Fruit fly (Drosophila melanogaster) whole organism, embryonic: ENCODE data around the gene ca.

Source experiments
- BEAF-32 ChIP-seq: fragments of 200-800 bp; sonication (Bioruptor generic); optimal IDR thresholded peaks from 3 replicates; lab custom pipeline; 2017; ENCODE audit warnings: missing biosample characterization, missing genetic modification characterization, mild to moderate bottlenecking, moderate library complexity, missing genetic modification reagents
- CG12659 ChIP-seq: fragments of 200-800 bp; sonication (Bioruptor generic); optimal IDR thresholded peaks from 3 replicates; lab custom pipeline; 2017; ENCODE audit warnings: mild to moderate bottlenecking, missing biosample characterization, missing genetic modification reagents, missing genetic modification characterization
- CG13287 ChIP-seq: fragments of 200-800 bp; sonication (Bioruptor generic); IDR thresholded peaks from 2 replicates; pipeline ENCODE4 v1.3.6; 2022; ENCODE audit warnings: missing biosample characterization, missing genetic modification characterization; ENCODE audit not compliant: partially characterized antibody
- CG13624 ChIP-seq: fragments of 200-800 bp; sonication (Bioruptor generic); optimal IDR thresholded peaks from 2 replicates; lab custom pipeline; 2016; ENCODE audit warnings: missing biosample characterization, missing genetic modification characterization
- CG16813 ChIP-seq: fragments of 200-800 bp; sonication (Bioruptor generic); IDR thresholded peaks from 3 replicates; pipeline ENCODE4 v1.3.6; 2022; ENCODE audit warnings: missing biosample characterization, missing genetic modification characterization; ENCODE audit not compliant: partially characterized antibody
- CG16815 ChIP-seq: fragments of 200-800 bp; sonication (Bioruptor generic); optimal IDR thresholded peaks from 3 replicates; lab custom pipeline; 2017; ENCODE audit warnings: missing biosample characterization, mild to moderate bottlenecking, missing genetic modification characterization
- CG16863 ChIP-seq: fragments of 200-800 bp; sonication (Bioruptor generic); optimal IDR thresholded peaks from 3 replicates; lab custom pipeline; 2016; ENCODE audit warnings: missing biosample characterization, missing genetic modification characterization
- CG17186 ChIP-seq: fragments of 200-800 bp; sonication (Bioruptor generic); optimal IDR thresholded peaks from 3 replicates; lab custom pipeline; 2017; ENCODE audit warnings: missing biosample characterization, missing genetic modification reagents, missing genetic modification characterization
- CG17912 ChIP-seq: fragments of 200-800 bp; sonication (Bioruptor generic); optimal IDR thresholded peaks from 2 replicates; lab custom pipeline; 2018; ENCODE audit warnings: missing biosample characterization, mild to moderate bottlenecking, missing genetic modification characterization
- CG2116 ChIP-seq: fragments of 200-800 bp; sonication (Bioruptor generic); optimal IDR thresholded peaks from 3 replicates; lab custom pipeline; 2018; ENCODE audit warnings: missing biosample characterization, mild to moderate bottlenecking, missing genetic modification characterization
- CG2129 ChIP-seq: fragments of 200-800 bp; sonication (Bioruptor generic); IDR thresholded peaks from 2 replicates; pipeline ENCODE4 v1.3.6; 2022; ENCODE audit warnings: missing biosample characterization, missing genetic modification characterization; ENCODE audit not compliant: partially characterized antibody
- CG33557 ChIP-seq: fragments of 200-800 bp; sonication (Bioruptor generic); optimal IDR thresholded peaks from 2 replicates; lab custom pipeline; 2019; ENCODE audit warnings: missing biosample characterization, mild to moderate bottlenecking, missing genetic modification characterization, moderate library complexity
- CG42726 ChIP-seq: fragments of 200-800 bp; sonication (Bioruptor generic); IDR thresholded peaks from 2 replicates; pipeline ENCODE4 v1.3.6; 2022; ENCODE audit warnings: missing biosample characterization, missing genetic modification characterization; ENCODE audit not compliant: partially characterized antibody
- CG6272 ChIP-seq: fragments of 200-800 bp; sonication (Bioruptor generic); IDR thresholded peaks from 2 replicates; pipeline ENCODE4 v1.3.6; 2022; ENCODE audit warnings: missing biosample characterization, missing genetic modification characterization
- CG6689 ChIP-seq: fragments of 200-800 bp; sonication (Bioruptor generic); IDR thresholded peaks from 2 replicates; pipeline ENCODE4 v1.3.6; 2022; ENCODE audit warnings: missing biosample characterization, missing genetic modification characterization
- CG7786 ChIP-seq: fragments of 200-800 bp; sonication (Bioruptor generic); optimal IDR thresholded peaks from 2 replicates; lab custom pipeline; 2016; ENCODE audit warnings: missing biosample characterization, missing genetic modification characterization
- CHES-1-like ChIP-seq: fragments of 200-800 bp; sonication (Bioruptor generic); optimal IDR thresholded peaks from 2 replicates; lab custom pipeline; 2016; ENCODE audit warnings: missing biosample characterization, missing genetic modification characterization
- Dad ChIP-seq: fragments of 200-800 bp; sonication (Bioruptor generic); optimal IDR thresholded peaks from 3 replicates; lab custom pipeline; 2016; ENCODE audit warnings: missing biosample characterization, missing genetic modification characterization
- Dp ChIP-seq: fragments of 200-800 bp; sonication (Bioruptor generic); optimal IDR thresholded peaks from 2 replicates; lab custom pipeline; 2018; ENCODE audit warnings: missing biosample characterization, mild to moderate bottlenecking, missing genetic modification characterization, moderate library complexity
- E2f1 ChIP-seq: fragments of 200-800 bp; sonication (Bioruptor generic); IDR thresholded peaks from 2 replicates; pipeline ENCODE4 v1.3.6; 2022; ENCODE audit warnings: missing biosample characterization, missing genetic modification characterization
- H15 ChIP-seq: fragments of 200-800 bp; sonication (Bioruptor generic); IDR thresholded peaks from 3 replicates; pipeline ENCODE4 v1.3.6; 2022; ENCODE audit warnings: missing biosample characterization, missing genetic modification characterization
- HLH4C ChIP-seq: fragments of 200-800 bp; sonication (Bioruptor generic); IDR thresholded peaks from 3 replicates; pipeline ENCODE4 v1.3.6; 2022; ENCODE audit warnings: missing biosample characterization, missing genetic modification characterization; ENCODE audit not compliant: partially characterized antibody
- MBD-R2 ChIP-seq: fragments of 200-800 bp; sonication (Bioruptor generic); IDR thresholded peaks from 2 replicates; pipeline ENCODE4 v1.3.6; 2022; ENCODE audit warnings: missing biosample characterization, missing genetic modification characterization
- Myb ChIP-seq: fragments of 200-800 bp; sonication (Bioruptor generic); optimal IDR thresholded peaks from 2 replicates; lab custom pipeline; 2016; ENCODE audit warnings: missing biosample characterization, missing genetic modification characterization
- Oli ChIP-seq: fragments of 200-800 bp; sonication (Bioruptor generic); optimal IDR thresholded peaks from 2 replicates; lab custom pipeline; 2018; ENCODE audit warnings: missing biosample characterization, mild to moderate bottlenecking, missing genetic modification characterization, moderate library complexity
- Scr ChIP-seq: fragments of 200-800 bp; sonication (Bioruptor generic); IDR thresholded peaks from 2 replicates; pipeline ENCODE4 v1.3.6; 2022; ENCODE audit warnings: missing biosample characterization, missing genetic modification characterization; ENCODE audit not compliant: partially characterized antibody
- Sin3A ChIP-seq: fragments of >200 bp; optimal IDR thresholded peaks from 2 replicates; lab custom pipeline; 2018
- Sry-β ChIP-seq: fragments of 200-800 bp; sonication (Bioruptor generic); optimal IDR thresholded peaks from 2 replicates; lab custom pipeline; 2018; ENCODE audit warnings: missing biosample characterization, mild to moderate bottlenecking, missing genetic modification characterization, moderate library complexity
- Sry-δ ChIP-seq: fragments of 200-800 bp; sonication (Bioruptor generic); optimal IDR thresholded peaks from 2 replicates; lab custom pipeline; 2016; ENCODE audit warnings: missing biosample characterization, missing genetic modification characterization
- bbx ChIP-seq: fragments of 200-800 bp; sonication (Bioruptor generic); IDR thresholded peaks from 2 replicates; pipeline ENCODE4 v1.3.6; 2022; ENCODE audit warnings: missing biosample characterization, missing genetic modification characterization; ENCODE audit not compliant: partially characterized antibody
- crp ChIP-seq, 2 experiments: fragments of 200-800 bp; sonication (Bioruptor generic); optimal IDR thresholded peaks; 2 replicates in 1 of 2; 3 replicates in 1 of 2; lab custom pipeline; 2017; ENCODE audit warnings: missing biosample characterization in 2 of 2, missing genetic modification characterization in 2 of 2, mild to moderate bottlenecking in 1 of 2, moderate library complexity in 1 of 2
- dpn ChIP-seq, 2 experiments: fragments of 200-800 bp; sonication (Bioruptor generic); optimal IDR thresholded peaks; 3 replicates each; lab custom pipeline; 2016; ENCODE audit warnings: missing biosample characterization in 2 of 2, missing genetic modification characterization in 2 of 2
- ftz-f1 ChIP-seq: fragments of 200-800 bp; sonication (Bioruptor generic); optimal IDR thresholded peaks from 2 replicates; lab custom pipeline; 2016; ENCODE audit warnings: missing biosample characterization, missing genetic modification characterization
- grau ChIP-seq: fragments of 200-800 bp; optimal IDR thresholded peaks from 3 replicates; lab custom pipeline; 2019; ENCODE audit warnings: missing biosample characterization, mild to moderate bottlenecking, missing genetic modification characterization, moderate library complexity
- hb ChIP-seq: fragments of 200-800 bp; sonication (Bioruptor generic); IDR thresholded peaks from 3 replicates; pipeline ENCODE4 v1.3.6; 2022; ENCODE audit warnings: missing biosample characterization, missing genetic modification characterization; ENCODE audit not compliant: partially characterized antibody
- hbn ChIP-seq: fragments of 200-800 bp; sonication (Bioruptor generic); IDR thresholded peaks from 2 replicates; pipeline ENCODE4 v1.3.6; 2022; ENCODE audit warnings: missing biosample characterization, missing genetic modification characterization; ENCODE audit not compliant: partially characterized antibody
- jumu ChIP-seq: fragments of 200-800 bp; sonication (Bioruptor generic); optimal IDR thresholded peaks from 3 replicates; lab custom pipeline; 2016; ENCODE audit warnings: missing biosample characterization, missing genetic modification characterization
- knrl ChIP-seq: fragments of 200-800 bp; sonication (Bioruptor generic); IDR thresholded peaks from 3 replicates; pipeline ENCODE4 v1.3.6; 2022; ENCODE audit warnings: missing biosample characterization, missing genetic modification characterization; ENCODE audit not compliant: partially characterized antibody
- lilli ChIP-seq: fragments of 200-800 bp; sonication (Bioruptor generic); optimal IDR thresholded peaks from 3 replicates; lab custom pipeline; 2016; ENCODE audit warnings: missing biosample characterization, missing genetic modification characterization
- mam ChIP-seq: fragments of 200-800 bp; sonication (Bioruptor generic); optimal IDR thresholded peaks from 3 replicates; lab custom pipeline; 2016; ENCODE audit warnings: missing biosample characterization, missing genetic modification characterization
- nerfin-2 ChIP-seq: fragments of 200-800 bp; sonication (Bioruptor generic); IDR thresholded peaks from 2 replicates; pipeline ENCODE4 v1.3.6; 2022; ENCODE audit warnings: missing biosample characterization, missing genetic modification characterization; ENCODE audit not compliant: partially characterized antibody
- nmo ChIP-seq: fragments of 200-800 bp; sonication (Bioruptor generic); optimal IDR thresholded peaks from 2 replicates; lab custom pipeline; 2018; ENCODE audit warnings: missing biosample characterization, mild to moderate bottlenecking, missing genetic modification characterization, moderate library complexity
- pan ChIP-seq, 4 experiments: fragments of >200 bp in 3 of 4; fragments of 200-800 bp in 1 of 4; sonication (Bioruptor generic) in 1 of 4; optimal IDR thresholded peaks in 3 of 4; IDR thresholded peaks in 1 of 4; 2 replicates each; pipeline versions ENCODE4 v1.3.6 to Lab custom; 2017 to 2022; ENCODE audit warnings: missing biosample characterization in 2 of 4, missing genetic modification characterization in 2 of 4, mixed read lengths in 1 of 4
- phol ChIP-seq: fragments of 200-800 bp; sonication (Bioruptor generic); optimal IDR thresholded peaks from 3 replicates; lab custom pipeline; 2018; ENCODE audit warnings: missing biosample characterization, mild to moderate bottlenecking, missing genetic modification characterization, moderate library complexity
- pzg ChIP-seq: fragments of 200-800 bp; sonication (Bioruptor generic); optimal IDR thresholded peaks from 3 replicates; lab custom pipeline; 2018; ENCODE audit warnings: missing biosample characterization, mild to moderate bottlenecking, missing genetic modification characterization, moderate library complexity
- ranshi ChIP-seq: fragments of 200-800 bp; sonication (Bioruptor generic); IDR thresholded peaks from 2 replicates; pipeline ENCODE4 v1.3.6; 2022; ENCODE audit warnings: missing biosample characterization, missing genetic modification characterization
- zfh2 ChIP-seq: fragments of 200-800 bp; sonication (Bioruptor generic); optimal IDR thresholded peaks from 2 replicates; lab custom pipeline; 2016; ENCODE audit warnings: missing biosample characterization, missing genetic modification characterization

Gene ca

DNA sequence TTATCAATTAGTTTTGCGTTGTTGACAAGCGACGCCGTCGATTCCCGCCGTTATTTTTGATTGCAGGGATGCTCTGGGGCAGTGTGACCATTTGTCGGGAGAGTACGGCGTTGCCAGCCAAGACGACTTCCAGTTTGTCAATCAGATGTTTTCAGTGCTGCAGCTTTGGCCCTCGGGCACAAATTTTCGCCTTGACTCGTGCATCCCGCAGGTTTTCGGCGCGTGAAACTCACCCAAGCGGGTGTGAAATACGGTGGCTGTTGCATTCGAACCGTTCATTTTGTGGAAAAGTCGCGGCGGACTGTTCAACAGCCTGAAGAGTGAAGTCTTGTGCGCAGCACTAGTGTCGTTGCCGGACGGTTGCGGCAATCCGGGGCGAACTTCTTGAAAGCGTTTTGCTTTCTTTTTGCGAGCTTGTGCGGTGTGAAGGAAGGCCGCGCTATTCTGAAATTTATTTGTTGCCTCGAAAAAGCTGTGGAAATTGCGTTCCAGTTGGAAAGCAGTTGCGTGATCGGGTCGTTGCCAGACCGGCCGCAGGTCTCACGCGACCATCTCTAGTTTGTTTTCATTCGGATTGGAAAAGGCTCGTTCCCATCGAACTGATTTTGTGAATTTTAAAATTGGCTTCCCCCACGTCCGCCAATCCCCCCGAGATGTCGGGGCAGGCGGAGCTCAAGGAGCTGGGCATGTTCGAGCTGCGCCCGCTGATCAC lies at the start of gene ca, which contains the start of gene ncd:
Gene ca (plus strand): TSS at position 130 of the 712 bp plus-strand sequence.
Gene ncd (minus strand): TSS at position 446 of the 712 bp plus-strand sequence.
- peak; percentile 93 for TF ChIP-seq Myb (GFP tag; lab: Kevin White, UChicago)
- peak; percentile 96 for TF ChIP-seq Sin3A (lab: Kevin White, UChicago)
- peak; percentile 87 for TF ChIP-seq Sry-δ (GFP tag; lab: Kevin White, UChicago)
- TF ChIP-seq CG16813 (GFP tag; lab: Robert Waterston, UW): peak; percentile 67
- no peak for TF ChIP-seq CG17912
- peak; percentile 48 for TF ChIP-seq nmo
- peak; percentile 6 for TF ChIP-seq CG17186 (GFP tag; lab: Kevin White, UChicago)
- peak; percentile 21 for TF ChIP-seq CG12659
- peak; percentile 72 for TF ChIP-seq ftz-f1 (GFP tag; lab: Kevin White, UChicago)
- TF ChIP-seq knrl (GFP tag; lab: Robert Waterston, UW): peak; percentile 57; the same call in 2 of the 3 replicates
- no peak for TF ChIP-seq CG7786 (GFP tag; lab: Kevin White, UChicago)
- peak; percentile 55; the same call in 1 of the 3 replicates for TF ChIP-seq hb (GFP tag; lab: Robert Waterston, UW)
- peak; percentile 44; the same call in 1 of the 2 replicates for TF ChIP-seq hbn (GFP tag; lab: Robert Waterston, UW)
- TF ChIP-seq Dp (GFP tag; lab: Kevin White, UChicago): peak; percentile 88
- TF ChIP-seq E2f1: peak; percentile 8; the same call in 1 of the 2 replicates
- no peak for TF ChIP-seq pan (optimal IDR thresholded peaks at IDR 0.05; lab: Kevin White, UChicago)
- TF ChIP-seq pan (GFP tag; optimal IDR thresholded peaks at IDR 0.05 in 1 of 2, IDR thresholded peaks at IDR 0.05 in 1 of 2): no peak
- no peak for TF ChIP-seq CG16863 (GFP tag; lab: Kevin White, UChicago)
- no peak for TF ChIP-seq CG6272 (GFP tag; lab: Robert Waterston, UW)
- TF ChIP-seq CG2116: peak; percentile 99
- TF ChIP-seq CHES-1-like (GFP tag; lab: Kevin White, UChicago): peak; percentile 49
- TF ChIP-seq dpn (GFP tag; optimal IDR thresholded peaks at IDR 0.05; lab: Kevin White, UChicago): peak in 1 of 2 experiments; percentile 12
- peak; percentile 68 for TF ChIP-seq pzg (GFP tag; lab: Kevin White, UChicago)
- peak; percentile 68 for TF ChIP-seq bbx (GFP tag; lab: Robert Waterston, UW)
- TF ChIP-seq CG13624 (GFP tag; lab: Kevin White, UChicago): peak; percentile 1
- peak; percentile 47; the same call in 1 of the 2 replicates for TF ChIP-seq CG2129 (GFP tag; lab: Robert Waterston, UW)
- peak; percentile 82 for TF ChIP-seq BEAF-32 (GFP tag; lab: Kevin White, UChicago)
- peak; percentile 30; the same call in 2 of the 3 replicates for TF ChIP-seq HLH4C (GFP tag; lab: Robert Waterston, UW)
- TF ChIP-seq nerfin-2 (GFP tag; lab: Robert Waterston, UW): peak; percentile 24; the same call in 1 of the 2 replicates
- no peak for TF ChIP-seq H15 (GFP tag; lab: Robert Waterston, UW)
- peak; percentile 62 for TF ChIP-seq Sry-β
- TF ChIP-seq grau (tag; lab: Kevin White, UChicago): no peak
- peak; percentile 14 for TF ChIP-seq mam
- TF ChIP-seq Dad (GFP tag; lab: Kevin White, UChicago): peak; percentile 6
- TF ChIP-seq Oli (tag; lab: Kevin White, UChicago): no peak
- TF ChIP-seq CG42726: peak; percentile 57; the same call in 1 of the 2 replicates
- no peak for TF ChIP-seq ranshi (GFP tag; lab: Robert Waterston, UW)
- peak; percentile 80 for TF ChIP-seq CG13287 (GFP tag; lab: Robert Waterston, UW)
- TF ChIP-seq crp (GFP tag; optimal IDR thresholded peaks at IDR 0.05; lab: Kevin White, UChicago): peak; percentile 41 to 88
- TF ChIP-seq CG6689 (GFP tag; lab: Robert Waterston, UW): no peak
- peak; percentile 62 for TF ChIP-seq jumu
- no peak for TF ChIP-seq lilli
- TF ChIP-seq CG33557 (GFP tag; lab: Kevin White, UChicago): no peak
- TF ChIP-seq zfh2: no peak
- TF ChIP-seq Scr: peak; percentile 72
- peak; percentile 15 for TF ChIP-seq phol (tag; lab: Kevin White, UChicago)
- no peak for TF ChIP-seq CG16815
- TF ChIP-seq MBD-R2 (GFP tag; lab: Robert Waterston, UW): peak; percentile 56; the same call in 1 of the 2 replicates
